Worm (Caenorhabditis elegans) whole organism, L4/young adult: ENCODE results near the gene H04M03.11.

Experiments
- dao-5 ChIP-seq: sonication (generic microtip); optimal IDR thresholded peaks from 2 replicates; lab custom pipeline; 2016; ENCODE audit warnings: missing genotype, missing genetic modification characterization, moderate library complexity, missing compliant biosample characterization
- him-1 ChIP-seq: sonication (generic microtip); optimal IDR thresholded peaks from 2 replicates; lab custom pipeline; 2016; ENCODE audit warnings: missing genotype, missing genetic modification reagents, missing genetic modification characterization, missing compliant biosample characterization

DNA sequence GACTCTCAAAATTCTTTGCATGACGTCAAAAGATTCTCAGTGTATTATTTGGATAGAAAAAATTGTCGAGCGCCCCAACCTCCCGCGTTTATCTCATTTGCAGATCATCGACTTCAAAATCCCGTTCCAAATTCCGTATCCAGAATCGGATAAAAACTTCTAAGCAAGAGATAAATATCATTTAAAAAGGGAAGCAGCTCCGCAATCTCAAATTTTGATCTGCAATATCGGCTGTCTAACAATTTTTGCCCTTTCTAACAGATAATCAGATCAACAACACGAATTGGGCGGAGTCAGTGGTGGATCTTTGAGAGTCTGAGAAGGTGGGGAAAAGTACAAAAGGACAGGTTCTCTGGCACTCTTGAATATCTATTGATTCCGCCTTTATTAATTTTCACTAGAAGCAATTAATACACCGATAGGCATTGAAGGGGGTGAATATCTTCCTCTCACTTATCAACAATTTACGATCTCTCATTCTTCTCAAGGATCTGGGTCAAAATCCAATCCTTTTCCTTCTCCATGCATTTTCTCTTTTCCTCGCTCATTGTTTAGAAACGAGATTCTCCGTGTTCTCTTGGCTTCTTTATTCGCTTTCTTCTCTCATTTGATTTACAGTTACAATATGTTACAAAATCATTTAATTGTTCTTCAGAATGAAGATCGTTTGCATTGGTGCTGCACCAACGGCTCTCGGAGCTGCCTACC lies 934 bp upstream of the H04M03.11 start, which contains the start of gene glf-1:
- TF ChIP-seq him-1 (no peak), dao-5 (no peak)
